Worm (Caenorhabditis elegans) whole organism, L4 larva: ENCODE measurements around the gene Y22D7AL.4.
A peak's percentile ranks its signal among the peaks of the same experiment; 100 is the strongest.

ENCODE experiments used
- nhr-10 ChIP-seq: fragments of 150-350 bp; optimal IDR thresholded peaks from 2 replicates; lab custom pipeline; 2014; ENCODE audit warnings: missing biosample characterization, missing genetic modification characterization
- unc-62 ChIP-seq, 3 experiments: fragments of 150-350 bp in 1 of 3; sonication (generic microtip); optimal IDR thresholded peaks in 2 of 3; peaks in 1 of 3; 1 replicate in 1 of 3; 2 replicates in 2 of 3; lab custom pipeline; 2014 to 2017; ENCODE audit warnings: missing biosample characterization in 3 of 3, missing genetic modification characterization in 3 of 3, missing genetic modification reagents in 3 of 3, missing genotype in 1 of 3

DNA sequence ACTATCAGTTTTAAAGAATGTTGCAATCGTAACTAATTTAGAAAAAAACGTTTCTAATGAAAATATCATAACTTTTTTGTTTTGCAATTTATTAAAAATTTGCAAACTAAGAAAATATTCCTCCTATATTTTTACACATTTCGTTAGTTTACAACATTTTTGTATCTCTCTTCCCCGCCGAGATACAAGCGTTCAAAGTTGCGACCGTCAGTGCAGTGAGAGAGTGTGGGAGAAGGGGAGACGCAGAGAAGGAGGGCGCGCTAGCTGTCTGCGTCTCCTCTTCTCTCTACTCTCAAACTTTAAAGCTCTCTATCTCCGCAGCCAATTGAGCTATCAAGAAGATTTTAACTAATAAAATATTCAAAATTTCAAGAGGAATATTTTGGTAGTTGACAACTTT is 54.0 kb downstream of the Y22D7AL.4 start:
- TF ChIP-seq nhr-10 (no peak), unc-62 (GFP tag; optimal IDR thresholded peaks at IDR 0.05 in 1 of 2; lab: Kevin White, UChicago) (peak in 1 of 2 experiments; percentile 62), unc-62 (tag; optimal IDR thresholded peaks at IDR 0.05; lab: Kevin White, UChicago) (no peak)
